Worm (Caenorhabditis elegans) whole organism, mixed stage, embryonic: ENCODE data around the gene C51E3.6.

Experiments used
- M03D4.4 ChIP-seq: sonication (generic microtip); optimal IDR thresholded peaks from 2 replicates; lab custom pipeline; 2017; ENCODE audit warnings: mild to moderate bottlenecking, missing genetic modification characterization, missing compliant biosample characterization
- bed-3 ChIP-seq: fragments of 200-800 bp; sonication (Bioruptor generic); optimal IDR thresholded peaks from 3 replicates; lab custom pipeline; 2018; ENCODE audit warnings: mild to moderate bottlenecking, missing genetic modification characterization, moderate library complexity, missing compliant biosample characterization
- blmp-1 ChIP-seq: fragments of 150-350 bp; optimal IDR thresholded peaks from 2 replicates; lab custom pipeline; 2014; ENCODE audit warnings: missing biosample characterization, missing genetic modification characterization
- ceh-39 ChIP-seq: fragments of 150-350 bp; optimal IDR thresholded peaks from 2 replicates; lab custom pipeline; 2014; ENCODE audit warnings: missing biosample characterization, missing genetic modification characterization
- ceh-83 ChIP-seq: fragments of 200-800 bp; sonication (Bioruptor generic); optimal IDR thresholded peaks from 2 replicates; lab custom pipeline; 2018; ENCODE audit warnings: mild to moderate bottlenecking, missing genetic modification characterization, missing compliant biosample characterization
- ces-1 ChIP-seq: fragments of 150-350 bp; optimal IDR thresholded peaks from 2 replicates; lab custom pipeline; 2014; ENCODE audit warnings: missing biosample characterization, missing genetic modification reagents, missing genetic modification characterization
- cnd-1 ChIP-seq: fragments of 200-800 bp; sonication (Bioruptor generic); optimal IDR thresholded peaks from 2 replicates; lab custom pipeline; 2018; ENCODE audit warnings: mild to moderate bottlenecking, missing genetic modification characterization, missing compliant biosample characterization
- drap-1 ChIP-seq: fragments of 200-800 bp; sonication (Bioruptor generic); optimal IDR thresholded peaks from 3 replicates; lab custom pipeline; 2018; ENCODE audit warnings: mild to moderate bottlenecking, missing genetic modification characterization, missing compliant biosample characterization
- elt-1 ChIP-seq: sonication (generic microtip); optimal IDR thresholded peaks from 2 replicates; lab custom pipeline; 2017; ENCODE audit warnings: missing genetic modification characterization, mild to moderate bottlenecking, missing compliant biosample characterization, antibody characterized with exemption, moderate library complexity, borderline replicate concordance; ENCODE audit not compliant: insufficient read depth
- elt-3 ChIP-seq: fragments of 150-350 bp; optimal IDR thresholded peaks from 2 replicates; lab custom pipeline; 2014; ENCODE audit warnings: missing biosample characterization, missing genetic modification characterization
- flh-1 ChIP-seq: fragments of 200-800 bp; sonication (Bioruptor generic); optimal IDR thresholded peaks from 2 replicates; lab custom pipeline; 2018; ENCODE audit warnings: mild to moderate bottlenecking, missing genetic modification characterization, moderate library complexity, missing compliant biosample characterization
- ham-2 ChIP-seq: fragments of 200-800 bp; sonication (Bioruptor generic); optimal IDR thresholded peaks from 2 replicates; lab custom pipeline; 2018; ENCODE audit warnings: mild to moderate bottlenecking, missing genetic modification characterization, missing compliant biosample characterization
- hlh-1 ChIP-seq: fragments of 150-350 bp; optimal IDR thresholded peaks from 2 replicates; lab custom pipeline; 2014; ENCODE audit warnings: missing biosample characterization, missing genetic modification reagents, missing genetic modification characterization
- lin-13 ChIP-seq: fragments of 150-350 bp; optimal IDR thresholded peaks from 2 replicates; lab custom pipeline; 2014; ENCODE audit warnings: missing biosample characterization, missing genetic modification characterization
- lin-32 ChIP-seq: fragments of 200-800 bp; sonication (Bioruptor generic); optimal IDR thresholded peaks from 2 replicates; lab custom pipeline; 2018; ENCODE audit warnings: mild to moderate bottlenecking, missing genetic modification characterization, missing compliant biosample characterization
- mab-5 ChIP-seq: fragments of 150-350 bp; optimal IDR thresholded peaks from 2 replicates; lab custom pipeline; 2014; ENCODE audit warnings: missing biosample characterization, missing genetic modification characterization
- mep-1 ChIP-seq: fragments of 150-350 bp; optimal IDR thresholded peaks from 2 replicates; lab custom pipeline; 2017; ENCODE audit warnings: missing biosample characterization, missing genetic modification reagents, missing genetic modification characterization, inconsistent platforms
- mls-2 ChIP-seq: sonication (generic microtip); optimal IDR thresholded peaks from 2 replicates; lab custom pipeline; 2016; ENCODE audit warnings: mild to moderate bottlenecking, missing genetic modification characterization, moderate library complexity, missing compliant biosample characterization
- nhr-12 ChIP-seq: fragments of 150-350 bp; optimal IDR thresholded peaks from 2 replicates; lab custom pipeline; 2014; ENCODE audit warnings: missing biosample characterization, missing genetic modification characterization
- nhr-2 ChIP-seq: fragments of 150-350 bp; optimal IDR thresholded peaks from 2 replicates; lab custom pipeline; 2014; ENCODE audit warnings: missing biosample characterization, missing genetic modification characterization
- nhr-237 ChIP-seq: fragments of 150-350 bp; optimal IDR thresholded peaks from 2 replicates; lab custom pipeline; 2014; ENCODE audit warnings: missing biosample characterization, missing genetic modification characterization
- nhr-28 ChIP-seq: fragments of 150-350 bp; optimal IDR thresholded peaks from 2 replicates; lab custom pipeline; 2014; ENCODE audit warnings: missing biosample characterization, missing genetic modification characterization
- nhr-76 ChIP-seq: sonication (generic microtip); optimal IDR thresholded peaks from 2 replicates; lab custom pipeline; 2017; ENCODE audit warnings: missing biosample characterization, missing genetic modification characterization
- pha-4 ChIP-seq: fragments of 150-350 bp; optimal IDR thresholded peaks from 2 replicates; lab custom pipeline; 2018; ENCODE audit warnings: missing biosample characterization, missing genetic modification reagents, missing genetic modification characterization
- sem-2 ChIP-seq: fragments of 200-800 bp; sonication (Bioruptor generic); optimal IDR thresholded peaks from 2 replicates; lab custom pipeline; 2018; ENCODE audit warnings: mild to moderate bottlenecking, missing genetic modification characterization, missing compliant biosample characterization
- snpc-4 ChIP-seq: fragments of 150-350 bp; optimal IDR thresholded peaks from 2 replicates; lab custom pipeline; 2014; ENCODE audit warnings: missing biosample characterization, missing genetic modification characterization
- sptf-1 ChIP-seq: sonication (generic microtip); optimal IDR thresholded peaks from 2 replicates; lab custom pipeline; 2017; ENCODE audit warnings: mild to moderate bottlenecking, missing genetic modification characterization, moderate library complexity, missing compliant biosample characterization
- tbx-8 ChIP-seq: fragments of 200-800 bp; sonication (Bioruptor generic); optimal IDR thresholded peaks from 2 replicates; lab custom pipeline; 2018; ENCODE audit warnings: mild to moderate bottlenecking, missing genetic modification characterization, moderate library complexity, missing compliant biosample characterization
- unc-120 ChIP-seq: sonication (generic microtip); optimal IDR thresholded peaks from 2 replicates; lab custom pipeline; 2017; ENCODE audit warnings: missing genetic modification characterization, missing compliant biosample characterization; ENCODE audit not compliant: poor library complexity, severe bottlenecking
- unc-39 ChIP-seq: fragments of 150-350 bp; optimal IDR thresholded peaks from 2 replicates; lab custom pipeline; 2014; ENCODE audit warnings: missing biosample characterization, missing genetic modification characterization
- unc-62 ChIP-seq: fragments of 150-350 bp; optimal IDR thresholded peaks from 2 replicates; lab custom pipeline; 2014; ENCODE audit warnings: missing biosample characterization, missing genetic modification reagents, missing genetic modification characterization
- zip-8 ChIP-seq: fragments of 150-350 bp; optimal IDR thresholded peaks from 2 replicates; lab custom pipeline; 2014; ENCODE audit warnings: missing biosample characterization, missing genetic modification characterization
- ztf-11 ChIP-seq: fragments of 150-350 bp; optimal IDR thresholded peaks from 2 replicates; lab custom pipeline; 2014; ENCODE audit warnings: missing biosample characterization, missing genetic modification characterization

Gene C51E3.6

DNA sequence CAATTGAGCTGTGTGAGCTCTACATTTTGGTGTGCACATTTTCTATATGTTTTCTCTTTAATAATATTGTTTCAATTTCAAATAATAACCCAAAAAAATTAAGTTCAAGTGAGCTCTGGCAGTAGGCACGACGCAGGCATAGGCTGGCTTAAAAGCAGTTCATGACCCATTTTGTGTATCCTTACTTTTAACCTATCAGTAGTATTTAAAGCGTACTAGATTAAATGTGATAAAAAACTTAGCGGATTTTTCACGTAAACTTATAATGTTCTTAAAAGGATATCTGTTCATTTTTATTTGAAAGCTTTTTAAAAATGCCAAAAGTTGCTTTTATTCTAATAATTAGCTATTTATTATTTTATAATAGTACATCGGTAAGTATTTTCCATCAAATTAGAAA lies 42.9 kb downstream of the C51E3.6 start, which contains the start of gene C08B6.6:
C08B6.6 (plus strand) TSS at position 301 of the 400 bp plus-strand sequence.
- TF ChIP-seq bed-3, result no peak
- TF ChIP-seq ceh-39 (tag; lab: Kevin White, UChicago), result no peak
- TF ChIP-seq unc-120 (tag; lab: Kevin White, UChicago), result no peak
- TF ChIP-seq unc-39 (tag; lab: Kevin White, UChicago), result no peak

DNA sequence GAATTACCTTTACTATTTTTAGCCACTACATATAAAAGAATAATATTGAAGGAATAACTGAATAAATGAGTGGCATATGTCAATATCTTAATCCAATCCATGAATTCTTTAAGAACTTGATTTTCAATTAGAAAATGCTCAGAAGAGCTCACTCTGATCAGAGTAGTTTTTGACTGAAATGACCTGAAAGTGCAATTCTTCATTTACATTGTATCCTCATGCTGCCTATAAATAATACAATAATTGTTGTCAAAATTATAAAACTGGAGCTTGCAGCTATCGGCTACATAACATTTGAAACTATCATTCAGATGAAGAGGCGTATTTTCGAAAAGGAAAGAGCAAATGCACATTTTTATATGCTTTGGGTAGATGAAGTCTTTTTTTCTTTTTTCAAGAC lies 43.6 kb downstream of the C51E3.6 start, which contains the start of gene srxa-19:
srxa-19 (minus strand) TSS at position 101 of the 400 bp plus-strand sequence.
- TF ChIP-seq hlh-1, result no peak
- TF ChIP-seq ces-1 (GFP tag; lab: Kevin White, UChicago), result no peak
- TF ChIP-seq bed-3, result no peak
- TF ChIP-seq lin-32 (GFP tag; lab: Kevin White, UChicago), result no peak
- TF ChIP-seq unc-120 (tag; lab: Kevin White, UChicago), result no peak
- TF ChIP-seq nhr-2 (tag; lab: Kevin White, UChicago), result no peak
- TF ChIP-seq unc-39 (tag; lab: Kevin White, UChicago), result no peak
- TF ChIP-seq nhr-237 (tag; lab: Kevin White, UChicago), result no peak
- TF ChIP-seq ceh-39 (tag; lab: Kevin White, UChicago), result no peak
- TF ChIP-seq, all 35 proteins: peak for 0

DNA sequence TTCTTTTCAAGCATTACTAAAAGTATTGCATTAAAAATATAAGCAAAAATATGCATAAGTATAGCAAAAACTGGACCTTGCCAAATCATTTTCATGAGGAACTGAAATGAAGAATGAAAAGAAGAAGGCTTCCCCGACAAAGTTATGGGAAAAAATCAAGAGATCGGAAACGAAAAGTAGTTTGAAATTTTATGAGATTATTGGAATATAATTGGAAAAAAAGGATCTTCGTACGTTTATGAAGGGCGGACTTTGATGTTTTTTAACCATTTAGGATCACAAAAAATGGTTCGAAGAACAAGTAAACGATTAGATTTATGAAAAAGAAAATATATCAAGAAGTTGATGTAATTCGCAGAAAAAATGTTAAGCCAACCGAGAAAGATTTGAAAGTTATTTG lies 45.4 kb downstream of the C51E3.6 start, which contains the start of gene srxa-18:
srxa-18 (minus strand) TSS at position 100 of the 400 bp plus-strand sequence.
- TF ChIP-seq ztf-11, result no peak
- no peak for TF ChIP-seq pha-4 (tag; lab: Kevin White, UChicago)
- no peak for TF ChIP-seq blmp-1 (tag; lab: Kevin White, UChicago)
- no peak for TF ChIP-seq drap-1
- no peak for TF ChIP-seq ces-1 (GFP tag; lab: Kevin White, UChicago)
- TF ChIP-seq M03D4.4 (tag; lab: Kevin White, UChicago), result no peak
- no peak for TF ChIP-seq mls-2 (tag; lab: Kevin White, UChicago)
- no peak for TF ChIP-seq elt-1 (tag; lab: Kevin White, UChicago)
- no peak for TF ChIP-seq nhr-12 (tag; lab: Kevin White, UChicago)
- TF ChIP-seq lin-32 (GFP tag; lab: Kevin White, UChicago), result no peak
- TF ChIP-seq hlh-1, result no peak
- TF ChIP-seq elt-3 (tag; lab: Kevin White, UChicago), result no peak
- no peak for TF ChIP-seq ham-2 (GFP tag; lab: Kevin White, UChicago)
- no peak for TF ChIP-seq nhr-28 (tag; lab: Kevin White, UChicago)
- no peak for TF ChIP-seq mab-5 (tag; lab: Kevin White, UChicago)
- no peak for TF ChIP-seq unc-120 (tag; lab: Kevin White, UChicago)
- no peak for TF ChIP-seq flh-1 (GFP tag; lab: Kevin White, UChicago)
- TF ChIP-seq ceh-39 (tag; lab: Kevin White, UChicago), result no peak
- no peak for TF ChIP-seq nhr-76 (tag; lab: Kevin White, UChicago)
- TF ChIP-seq mep-1 (tag; lab: Kevin White, UChicago), result no peak

DNA sequence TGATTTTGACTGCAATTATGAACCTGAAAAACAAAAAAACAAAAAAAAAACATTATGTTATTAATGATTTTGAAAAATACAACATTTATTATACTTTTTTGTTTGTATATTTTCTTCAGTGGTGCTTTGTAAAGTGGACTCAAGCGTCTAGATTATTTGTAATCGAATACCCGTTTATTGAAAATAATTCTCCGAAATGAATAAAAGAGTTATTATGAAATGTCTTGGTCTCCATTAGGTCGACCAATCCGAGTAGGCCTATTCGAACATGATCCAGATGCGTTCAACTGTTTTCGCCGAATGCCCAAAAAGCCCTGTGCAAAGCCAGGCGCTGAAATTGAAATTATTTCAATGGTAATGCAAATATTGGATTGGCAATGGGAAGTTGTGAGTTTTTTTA lies 48.8 kb downstream of the C51E3.6 start, which contains the start of gene C08B6.5:
C08B6.5 (plus strand) TSS at position 301 of the 400 bp plus-strand sequence.
- TF ChIP-seq ceh-83 (GFP tag; lab: Kevin White, UChicago) (no peak), lin-13 (tag; lab: Kevin White, UChicago) (no peak), M03D4.4 (tag; lab: Kevin White, UChicago) (no peak), drap-1 (no peak), unc-62 (GFP tag; lab: Kevin White, UChicago) (no peak), snpc-4 (tag; lab: Kevin White, UChicago) (no peak), zip-8 (tag; lab: Kevin White, UChicago) (no peak), nhr-2 (tag; lab: Kevin White, UChicago) (no peak), unc-120 (tag; lab: Kevin White, UChicago) (no peak), sptf-1 (tag; lab: Kevin White, UChicago) (no peak), tbx-8 (GFP tag; lab: Kevin White, UChicago) (no peak), mep-1 (tag; lab: Kevin White, UChicago) (no peak), cnd-1 (tag; lab: Kevin White, UChicago) (no peak), sem-2 (GFP tag; lab: Kevin White, UChicago) (no peak), elt-3 (tag; lab: Kevin White, UChicago) (no peak), nhr-12 (tag; lab: Kevin White, UChicago) (no peak), flh-1 (GFP tag; lab: Kevin White, UChicago) (no peak), blmp-1 (tag; lab: Kevin White, UChicago) (no peak), pha-4 (tag; lab: Kevin White, UChicago) (no peak)
